Worm (Caenorhabditis elegans) whole organism, young adult: Measurements from ENCODE around the gene imp-2.

Experiments
- ZK185.1 ChIP-seq: sonication (generic microtip); optimal IDR thresholded peaks from 2 replicates; lab custom pipeline; 2016; ENCODE audit warnings: mild to moderate bottlenecking, missing genetic modification characterization, missing compliant biosample characterization; ENCODE audit not compliant: poor library complexity, severe bottlenecking
- ekl-4 ChIP-seq: fragments of 200-800 bp; sonication (Bioruptor generic); IDR thresholded peaks from 2 replicates; pipeline ENCODE4 v1.3.6; 2022; ENCODE audit warnings: missing genetic modification reagents, missing genetic modification characterization, missing compliant biosample characterization
- fkh-3 ChIP-seq: sonication (generic microtip); optimal IDR thresholded peaks from 2 replicates; lab custom pipeline; 2016; ENCODE audit warnings: mild to moderate bottlenecking, missing genetic modification characterization, missing compliant biosample characterization
- nfya-1 ChIP-seq: sonication (generic microtip); optimal IDR thresholded peaks from 2 replicates; lab custom pipeline; 2017; ENCODE audit warnings: antibody characterized with exemption, missing compliant biosample characterization, missing genetic modification characterization, borderline replicate concordance; ENCODE audit not compliant: insufficient read depth
- repo-1 ChIP-seq: sonication (generic microtip); optimal IDR thresholded peaks from 2 replicates; lab custom pipeline; 2017; ENCODE audit warnings: mild to moderate bottlenecking, missing genetic modification characterization, missing compliant biosample characterization
- snpc-4 ChIP-seq, 5 experiments: fragments of 150-350 bp in 1 of 5; sonication (generic microtip) in 4 of 5; optimal IDR thresholded peaks; 2 replicates each; lab custom pipeline; 2014 to 2018; ENCODE audit warnings: missing genetic modification characterization in 5 of 5, missing biosample characterization in 3 of 5, antibody characterized with exemption in 2 of 5, mild to moderate bottlenecking in 2 of 5, missing compliant biosample characterization in 2 of 5, missing genotype in 2 of 5, moderate library complexity in 2 of 5, missing genetic modification reagents in 1 of 5
- unc-62 ChIP-seq: fragments of 150-350 bp; optimal IDR thresholded peaks from 2 replicates; lab custom pipeline; 2014; ENCODE audit warnings: missing biosample characterization, missing genetic modification reagents, missing genetic modification characterization

ce11 chrIV:11089527-11089926 lies 29.2 kb downstream of the imp-2 start, which contains the start of gene M7.7:
- TF ChIP-seq repo-1 (tag; lab: Kevin White, UChicago), result no peak
- no peak for TF ChIP-seq snpc-4 (GFP tag; optimal IDR thresholded peaks at IDR 0.05; lab: Kevin White, UChicago)
- no peak for TF ChIP-seq snpc-4 (tag; optimal IDR thresholded peaks at IDR 0.05; lab: Kevin White, UChicago)
- no peak for TF ChIP-seq ekl-4 (GFP tag; lab: Robert Waterston, UW)
- TF ChIP-seq nfya-1 (tag; lab: Kevin White, UChicago), result no peak
- no peak for TF ChIP-seq fkh-3 (tag; lab: Kevin White, UChicago)
- no peak for TF ChIP-seq ZK185.1 (tag; lab: Kevin White, UChicago)
- no peak for TF ChIP-seq unc-62 (GFP tag; lab: Kevin White, UChicago)
